Worm (Caenorhabditis elegans): ENCODE data around the gene cpin-1.

cpin-1 gene

DNA sequence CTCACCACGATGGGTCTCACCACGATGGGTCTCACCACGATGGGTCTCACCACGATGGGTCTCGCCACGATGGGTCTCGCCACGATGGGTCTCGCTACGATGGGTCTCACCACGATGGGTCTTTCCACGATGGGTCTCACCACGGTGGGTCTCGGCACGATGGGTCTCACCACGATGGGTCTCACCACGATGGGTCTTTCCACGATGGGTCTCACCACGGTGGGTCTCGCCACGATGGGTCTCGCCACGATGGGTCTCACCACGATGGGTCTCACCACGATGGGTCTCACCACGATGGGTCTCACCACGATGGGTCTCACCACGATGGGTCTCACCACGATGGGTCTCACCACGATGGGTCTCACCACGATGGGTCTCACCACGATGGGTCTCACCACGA, 39.7 kb upstream of the cpin-1 start:
- TF ChIP-seq set-16 (GFP tag; IDR thresholded peaks at IDR 0.05) (peak; percentile 59; the same call in 1 of the 2 replicates), lim-7 (GFP tag; IDR thresholded peaks at IDR 0.05) (0 out of 2 replicates have a peak, but pooled peaks have one; percentile 22)

- TF ChIP-seq spr-1 (tag; optimal IDR thresholded peaks at IDR 0.05) (no peak), lin-38 (GFP tag; IDR thresholded peaks at IDR 0.05) (no peak), nhr-41 (GFP tag; IDR thresholded peaks at IDR 0.05) (no peak), set-16 (GFP tag; IDR thresholded peaks at IDR 0.05) (no peak), zip-11 (GFP tag; IDR thresholded peaks at IDR 0.05) (no peak), D1046.2 (GFP tag; IDR thresholded peaks at IDR 0.05) (no peak), mep-1 (tag; optimal IDR thresholded peaks at IDR 0.05) (no peak), lin-13 (GFP tag; optimal IDR thresholded peaks at IDR 0.05) (no peak), ceh-28 (tag; optimal IDR thresholded peaks at IDR 0.05) (no peak), spr-3 (GFP tag; optimal IDR thresholded peaks at IDR 0.05) (no peak), attf-4 (tag; optimal IDR thresholded peaks at IDR 0.05) (no peak)
Observed at ce11 chrIV:9422408-9422807, 28.1 kb upstream of the cpin-1 start, which contains the start of gene F56D5.9. F56D5.9 (minus strand) TSS chrIV:9422508.

DNA sequence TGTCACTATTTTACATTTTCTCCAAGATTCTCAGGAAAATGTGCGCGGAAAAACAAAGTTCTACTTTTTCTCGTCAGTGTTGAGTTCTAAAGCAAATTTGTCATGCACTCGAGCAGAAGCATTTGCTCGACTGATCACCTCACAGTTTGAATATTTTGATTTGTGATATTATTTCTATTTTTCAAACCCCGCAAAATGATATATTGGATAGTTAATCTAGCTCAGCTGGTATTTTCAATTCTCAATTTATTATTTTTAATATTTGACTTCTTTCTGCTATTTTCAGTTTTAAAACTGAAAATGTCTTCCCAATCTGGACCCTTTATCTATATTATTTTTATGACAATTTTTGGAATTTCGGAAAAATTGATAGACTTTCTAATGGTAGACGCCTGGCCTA, 27.4 kb upstream of the cpin-1 start, which contains the start of gene srxa-2:
TSS of gene srxa-2 (plus strand) at position 301 of the 400 bp plus-strand sequence.
- TF ChIP-seq daf-16 (GFP tag; optimal IDR thresholded peaks at IDR 0.05) (no peak), daf-16 (tag; optimal IDR thresholded peaks at IDR 0.05) (no peak), ceh-44 (GFP tag; IDR thresholded peaks at IDR 0.05) (no peak), nhr-25 (tag; optimal IDR thresholded peaks at IDR 0.05; ENCODE audit: borderline replicate concordance, insufficient read depth) (no peak), nhr-237 (tag; optimal IDR thresholded peaks at IDR 0.05) (no peak), unc-62 (GFP tag; optimal IDR thresholded peaks at IDR 0.05 in 1 of 2) (no peak), unc-62 (tag; optimal IDR thresholded peaks at IDR 0.05) (no peak), nhr-10 (tag; optimal IDR thresholded peaks at IDR 0.05) (no peak), duxl-1 (tag; optimal IDR thresholded peaks at IDR 0.05; ENCODE audit: poor library complexity) (no peak), unc-130 (GFP tag; optimal IDR thresholded peaks at IDR 0.05) (no peak), aha-1 (tag) (no peak), ZK337.2 (GFP tag; IDR thresholded peaks at IDR 0.05) (no peak), nhr-11 (tag; optimal IDR thresholded peaks at IDR 0.05) (no peak), spr-1 (tag; optimal IDR thresholded peaks at IDR 0.05) (no peak), arid-1 (GFP tag; conservative IDR thresholded peaks at IDR 0.05) (no peak), snpc-4 (tag; optimal IDR thresholded peaks at IDR 0.05) (no peak), pha-4 (GFP tag; IDR thresholded peaks at IDR 0.05) (no peak), pha-4 (tag; optimal IDR thresholded peaks at IDR 0.05) (no peak), T20F7.1 (GFP tag; optimal IDR thresholded peaks at IDR 0.05) (no peak), ztf-7 (tag; optimal IDR thresholded peaks at IDR 0.05) (no peak)

ce11 chrIV:9427959-9428358, 22.5 kb upstream of the cpin-1 start, which contains the start of gene F59B8.1:
F59B8.1 (plus strand) TSS chrIV:9428259.
- TF ChIP-seq dmd-6 (GFP tag; IDR thresholded peaks at IDR 0.05) (no peak), lin-38 (GFP tag; IDR thresholded peaks at IDR 0.05) (no peak), dpl-1 (GFP tag; optimal IDR thresholded peaks at IDR 0.05) (no peak), daf-19 (GFP tag; conservative IDR thresholded peaks at IDR 0.05) (no peak), lin-1 (GFP tag; IDR thresholded peaks at IDR 0.05) (no peak), nhr-48 (tag; optimal IDR thresholded peaks at IDR 0.05) (no peak), set-16 (GFP tag; IDR thresholded peaks at IDR 0.05) (no peak), nhr-102 (tag; optimal IDR thresholded peaks at IDR 0.05) (no peak), nhr-77 (tag; optimal IDR thresholded peaks at IDR 0.05) (no peak), zip-11 (GFP tag; IDR thresholded peaks at IDR 0.05) (no peak), saeg-2 (GFP tag; IDR thresholded peaks at IDR 0.05) (no peak), rbr-2 (tag; optimal IDR thresholded peaks at IDR 0.05) (no peak)
